Fruit fly (Drosophila melanogaster): ENCODE results near the gene Jig.
A peak's percentile ranks its signal among the peaks of the same experiment; 100 is the strongest.

Gene Jig

DNA sequence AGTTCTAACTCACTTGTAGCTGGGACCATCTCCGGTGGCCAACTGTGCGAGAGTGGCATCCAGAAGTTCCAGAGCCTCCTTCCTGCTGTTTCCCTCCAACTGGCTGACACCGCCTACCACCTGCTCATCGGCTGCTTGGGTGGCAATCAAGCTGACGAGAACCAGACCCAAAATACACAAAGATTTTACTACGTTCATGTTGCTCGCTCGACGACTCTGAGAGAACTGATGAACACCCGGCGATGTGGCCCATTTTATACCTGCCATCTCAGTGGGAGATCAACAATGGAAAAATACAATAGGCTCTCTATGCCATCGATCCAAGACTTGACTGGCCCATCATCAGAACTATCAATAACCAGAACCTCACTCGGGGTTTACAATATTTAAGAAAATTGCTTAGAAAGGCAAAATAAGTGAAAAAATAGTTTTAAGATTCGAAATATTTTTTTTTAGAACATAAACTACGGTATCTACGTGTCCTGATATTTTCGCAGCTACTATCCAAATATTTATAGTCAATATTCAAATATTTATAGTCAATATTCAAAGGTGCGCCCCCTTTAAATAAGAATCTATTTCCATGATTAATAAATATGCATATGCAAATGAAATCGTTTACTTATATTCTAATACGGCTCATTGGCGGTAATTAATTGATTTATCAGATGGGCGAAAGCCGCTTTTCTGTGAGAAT, 8.8 kb downstream of the Jig start, which contains the start of gene Cys (continued):
- TF ChIP-seq lov (optimal IDR thresholded peaks at IDR 0.05), result no peak
- TF ChIP-seq lov (GFP tag; IDR thresholded peaks at IDR 0.05), result no peak
- TF ChIP-seq CG11456 (GFP tag; IDR thresholded peaks at IDR 0.05), result 0 out of 3 replicates have a peak, but pooled peaks have one; percentile 61
- no peak for TF ChIP-seq Side (GFP tag; optimal IDR thresholded peaks at IDR 0.05)
- TF ChIP-seq CG6791 (GFP tag; IDR thresholded peaks at IDR 0.05; ENCODE audit: partially characterized antibody), result peak; percentile 46; the same call in 1 of the 3 replicates
- TF ChIP-seq Pdp1 (GFP tag; optimal IDR thresholded peaks at IDR 0.05), result peak in 1 of 2 experiments; percentile 18
- TF ChIP-seq Hsf (GFP tag; optimal IDR thresholded peaks at IDR 0.05), result no peak
- peak; percentile 39; the same call in 1 of the 2 replicates for TF ChIP-seq sob (GFP tag; IDR thresholded peaks at IDR 0.05)
- no peak for TF ChIP-seq scrt (GFP tag; optimal IDR thresholded peaks at IDR 0.05)
- TF ChIP-seq CG4820 (GFP tag; optimal IDR thresholded peaks at IDR 0.05), result no peak
- peak; percentile 9 for TF ChIP-seq dmrt11E (tag; optimal IDR thresholded peaks at IDR 0.05)
- TF ChIP-seq CG12942 (GFP tag; optimal IDR thresholded peaks at IDR 0.05), result no peak
- no peak for TF ChIP-seq kay (GFP tag; optimal IDR thresholded peaks at IDR 0.05)
- TF ChIP-seq tll (GFP tag; optimal IDR thresholded peaks at IDR 0.05), result no peak
- no peak for TF ChIP-seq Sin3A (optimal IDR thresholded peaks at IDR 0.05)
- no peak for TF ChIP-seq CG8765 (GFP tag; IDR thresholded peaks at IDR 0.05)
- TF ChIP-seq CG7556 (GFP tag; optimal IDR thresholded peaks at IDR 0.05), result no peak
- no peak for TF ChIP-seq CG11093 (GFP tag; IDR thresholded peaks at IDR 0.05)
- 0 out of 2 replicates have a peak, but pooled peaks have one; percentile 28 for TF ChIP-seq wdn (GFP tag; IDR thresholded peaks at IDR 0.05)
- TF ChIP-seq CG4404 (GFP tag; IDR thresholded peaks at IDR 0.05), result no peak
- no peak for TF ChIP-seq Hr51 (GFP tag; optimal IDR thresholded peaks at IDR 0.05)
- TF ChIP-seq CG16815 (GFP tag; optimal IDR thresholded peaks at IDR 0.05), result no peak
- TF ChIP-seq Neu2 (GFP tag; optimal IDR thresholded peaks at IDR 0.05; ENCODE audit: borderline replicate concordance), result no peak
- no peak for TF ChIP-seq NC2α (GFP tag; optimal IDR thresholded peaks at IDR 0.05)
- no peak for TF ChIP-seq ssp (GFP tag; IDR thresholded peaks at IDR 0.05)
- TF ChIP-seq CG33213 (GFP tag; optimal IDR thresholded peaks at IDR 0.05), result no peak
- TF ChIP-seq dimm (GFP tag; IDR thresholded peaks at IDR 0.05), result no peak
- no peak for TF ChIP-seq kni (GFP tag; optimal IDR thresholded peaks at IDR 0.05)
- no peak for TF ChIP-seq croc (GFP tag; conservative IDR thresholded peaks at IDR 0.05)
- no peak for TF ChIP-seq crol (GFP tag; IDR thresholded peaks at IDR 0.05)
- no peak for TF ChIP-seq bcd (GFP tag; optimal IDR thresholded peaks at IDR 0.05)
- no peak; the same call in 1 of the 2 replicates for TF ChIP-seq CG13287 (GFP tag; IDR thresholded peaks at IDR 0.05; ENCODE audit: partially characterized antibody)
- TF ChIP-seq PHDP (tag; optimal IDR thresholded peaks at IDR 0.05), result peak; percentile 56
- TF ChIP-seq CG12219 (GFP tag; optimal IDR thresholded peaks at IDR 0.05), result no peak
- peak; percentile 39 for TF ChIP-seq CG7839 (tag; optimal IDR thresholded peaks at IDR 0.05)
- no peak for TF ChIP-seq HHEX (GFP tag; optimal IDR thresholded peaks at IDR 0.05)
- TF ChIP-seq CG31388 (GFP tag; optimal IDR thresholded peaks at IDR 0.05), result no peak
- TF ChIP-seq CG15269 (tag; optimal IDR thresholded peaks at IDR 0.05), result no peak
- no peak for TF ChIP-seq pan (optimal IDR thresholded peaks at IDR 0.05)
- peak in 1 of 2 experiments; percentile 26 for TF ChIP-seq pan (GFP tag; optimal IDR thresholded peaks at IDR 0.05 in 1 of 2, IDR thresholded peaks at IDR 0.05 in 1 of 2)
- no peak for TF ChIP-seq CG33557 (GFP tag; optimal IDR thresholded peaks at IDR 0.05)
- TF ChIP-seq dati (GFP tag; IDR thresholded peaks at IDR 0.05), result no peak
- TF ChIP-seq CG34224 (GFP tag; IDR thresholded peaks at IDR 0.05; ENCODE audit: partially characterized antibody), result no peak; the same call in 2 of the 3 replicates
- TF ChIP-seq Stat92E (GFP tag; optimal IDR thresholded peaks at IDR 0.05), result no peak
- TF ChIP-seq CG10147 (GFP tag; optimal IDR thresholded peaks at IDR 0.05), result no peak
- no peak for TF ChIP-seq CG6654 (GFP tag; optimal IDR thresholded peaks at IDR 0.05)
- TF ChIP-seq pnt (GFP tag; optimal IDR thresholded peaks at IDR 0.05), result no peak
- TF ChIP-seq ERR (GFP tag; optimal IDR thresholded peaks at IDR 0.05), result no peak
- TF ChIP-seq pb (GFP tag; optimal IDR thresholded peaks at IDR 0.05), result no peak
